Worm (Caenorhabditis elegans) whole organism, L4 larva: ENCODE results near the gene F59G1.8.

Experiments used
- D1046.2 ChIP-seq: fragments of 200-800 bp; sonication (Bioruptor generic); IDR thresholded peaks from 2 replicates; pipeline ENCODE4 v1.3.6; 2022; ENCODE audit warnings: missing genetic modification characterization, missing compliant biosample characterization
- R02D3.7 ChIP-seq: fragments of 150-350 bp; sonication (generic microtip); optimal IDR thresholded peaks from 3 replicates; lab custom pipeline; 2014; ENCODE audit warnings: missing biosample characterization, missing genetic modification characterization
- Y48G9A.11 ChIP-seq: fragments of 200-800 bp; sonication (Bioruptor generic); IDR thresholded peaks from 2 replicates; pipeline ENCODE4 v1.3.6; 2022; ENCODE audit warnings: missing genetic modification reagents, missing genetic modification characterization, missing compliant biosample characterization
- aha-1 ChIP-seq: fragments of 150-350 bp; peaks from one replicate; lab custom pipeline; 2014; ENCODE audit warnings: missing biosample characterization, missing genetic modification characterization
- ama-1 ChIP-seq: fragments of 150-350 bp; optimal IDR thresholded peaks from 2 replicates; lab custom pipeline; 2014; ENCODE audit warnings: inconsistent platforms, mixed read lengths
- ces-1 ChIP-seq: fragments of 150-350 bp; sonication (generic microtip); optimal IDR thresholded peaks from 4 replicates; lab custom pipeline; 2014; ENCODE audit warnings: missing biosample characterization, missing genetic modification reagents, missing genetic modification characterization
- cey-2 ChIP-seq: sonication (generic microtip); optimal IDR thresholded peaks from 3 replicates; lab custom pipeline; 2017; ENCODE audit warnings: missing genetic modification characterization, mild to moderate bottlenecking, missing compliant biosample characterization, antibody characterized with exemption, borderline replicate concordance; ENCODE audit not compliant: insufficient read depth
- daf-16 ChIP-seq, 3 experiments: sonication (generic microtip); optimal IDR thresholded peaks; 2 replicates each; lab custom pipeline; 2016 to 2017; ENCODE audit warnings: missing genetic modification characterization in 3 of 3, missing genetic modification reagents in 3 of 3, mild to moderate bottlenecking in 2 of 3, missing compliant biosample characterization in 2 of 3, missing biosample characterization in 1 of 3, moderate library complexity in 1 of 3
- daf-19 ChIP-seq: fragments of 200-800 bp; sonication (Bioruptor generic); conservative IDR thresholded peaks from 2 replicates; pipeline ENCODE4 v1.3.6; 2022; ENCODE audit warnings: missing genetic modification characterization, missing compliant biosample characterization
- dmd-6 ChIP-seq: fragments of 200-800 bp; sonication (Bioruptor generic); IDR thresholded peaks from 2 replicates; pipeline ENCODE4 v1.3.6; 2022; ENCODE audit warnings: missing genetic modification reagents, missing genetic modification characterization, missing compliant biosample characterization
- duxl-1 ChIP-seq: sonication (generic microtip); optimal IDR thresholded peaks from 2 replicates; lab custom pipeline; 2016; ENCODE audit warnings: mild to moderate bottlenecking, missing genetic modification characterization, moderate library complexity, missing compliant biosample characterization; ENCODE audit not compliant: poor library complexity
- dve-1 ChIP-seq: sonication (generic microtip); optimal IDR thresholded peaks from 2 replicates; lab custom pipeline; 2017; ENCODE audit warnings: antibody characterized with exemption, mild to moderate bottlenecking, missing genetic modification characterization, missing compliant biosample characterization; ENCODE audit not compliant: insufficient read depth
- fkh-10 ChIP-seq: fragments of 150-350 bp; optimal IDR thresholded peaks from 2 replicates; lab custom pipeline; 2014; ENCODE audit warnings: missing biosample characterization, missing genetic modification reagents, missing genetic modification characterization
- fos-1 ChIP-seq: fragments of 150-350 bp; optimal IDR thresholded peaks from 2 replicates; lab custom pipeline; 2014; ENCODE audit warnings: missing biosample characterization, missing genetic modification characterization
- hif-1 ChIP-seq, 2 experiments: sonication (generic microtip); optimal IDR thresholded peaks; 2 replicates each; lab custom pipeline; 2016 to 2017; ENCODE audit warnings: missing compliant biosample characterization in 2 of 2, missing genetic modification characterization in 2 of 2, missing genetic modification reagents in 2 of 2, missing genotype in 2 of 2, mild to moderate bottlenecking in 1 of 2
- hlh-30 ChIP-seq: sonication (generic microtip); optimal IDR thresholded peaks from 2 replicates; lab custom pipeline; 2017; ENCODE audit warnings: antibody characterized with exemption, mild to moderate bottlenecking, missing genetic modification characterization, missing compliant biosample characterization; ENCODE audit not compliant: insufficient read depth
- hmg-1.1 ChIP-seq: fragments of 200-800 bp; sonication (Bioruptor generic); IDR thresholded peaks from 2 replicates; pipeline ENCODE4 v1.3.6; 2022; ENCODE audit warnings: missing genetic modification reagents, missing genetic modification characterization, missing compliant biosample characterization
- lin-13 ChIP-seq: fragments of 150-350 bp; optimal IDR thresholded peaks from 2 replicates; lab custom pipeline; 2014; ENCODE audit warnings: missing biosample characterization, missing genetic modification reagents, missing genetic modification characterization
- lin-15B ChIP-seq: fragments of 150-350 bp; sonication (generic microtip); optimal IDR thresholded peaks from 3 replicates; lab custom pipeline; 2014; ENCODE audit warnings: missing biosample characterization, missing genetic modification characterization
- lin-29 ChIP-seq: fragments of 200-800 bp; sonication (Bioruptor generic); IDR thresholded peaks from 2 replicates; pipeline ENCODE4 v1.3.6; 2022; ENCODE audit warnings: missing genetic modification reagents, missing genetic modification characterization, missing compliant biosample characterization
- lin-38 ChIP-seq: fragments of 200-800 bp; sonication (Bioruptor generic); IDR thresholded peaks from 2 replicates; pipeline ENCODE4 v1.3.6; 2022; ENCODE audit warnings: missing genetic modification reagents, missing genetic modification characterization, missing compliant biosample characterization
- lin-39 ChIP-seq: fragments of 150-350 bp; optimal IDR thresholded peaks from 2 replicates; lab custom pipeline; 2014; ENCODE audit warnings: missing biosample characterization, missing genetic modification reagents, missing genetic modification characterization
- lir-3 ChIP-seq: sonication (generic microtip); optimal IDR thresholded peaks from 2 replicates; lab custom pipeline; 2016; ENCODE audit warnings: mild to moderate bottlenecking, missing genetic modification characterization, missing compliant biosample characterization
- lsy-2 ChIP-seq, 2 experiments: fragments of 150-350 bp in 1 of 2; sonication (generic microtip) in 1 of 2; optimal IDR thresholded peaks; 2 replicates each; lab custom pipeline; 2014 to 2017; ENCODE audit warnings: missing biosample characterization in 2 of 2, missing genetic modification characterization in 2 of 2
- madf-9 ChIP-seq: fragments of 200-800 bp; sonication (Bioruptor generic); conservative IDR thresholded peaks from 2 replicates; pipeline ENCODE4 v1.3.6; 2022; ENCODE audit warnings: missing genetic modification reagents, missing genetic modification characterization, missing compliant biosample characterization
- mdl-1 ChIP-seq, 2 experiments: fragments of 150-350 bp in 1 of 2; sonication (generic microtip) in 1 of 2; optimal IDR thresholded peaks; 2 replicates each; lab custom pipeline; 2014 to 2017; ENCODE audit warnings: missing biosample characterization in 2 of 2, missing genetic modification characterization in 2 of 2
- mes-2 ChIP-seq: sonication (generic microtip); optimal IDR thresholded peaks from 2 replicates; lab custom pipeline; 2016; ENCODE audit warnings: missing genotype, mild to moderate bottlenecking, missing genetic modification characterization, missing compliant biosample characterization; ENCODE audit not compliant: poor library complexity, severe bottlenecking
- mxl-2 ChIP-seq: fragments of 200-800 bp; sonication (Bioruptor generic); conservative IDR thresholded peaks from 2 replicates; pipeline ENCODE4 v1.3.6; 2022; ENCODE audit warnings: missing genetic modification reagents, missing genetic modification characterization, missing compliant biosample characterization
- nhr-102 ChIP-seq: sonication (generic microtip); optimal IDR thresholded peaks from 2 replicates; lab custom pipeline; 2016; ENCODE audit warnings: mild to moderate bottlenecking, missing genetic modification characterization, moderate library complexity, missing compliant biosample characterization
- nhr-237 ChIP-seq: sonication (generic microtip); optimal IDR thresholded peaks from 2 replicates; lab custom pipeline; 2017; ENCODE audit warnings: missing biosample characterization, missing genetic modification characterization
- nhr-28 ChIP-seq: fragments of 150-350 bp; optimal IDR thresholded peaks from 2 replicates; lab custom pipeline; 2014; ENCODE audit warnings: missing biosample characterization, missing genetic modification characterization
- nhr-41 ChIP-seq: fragments of 200-800 bp; sonication (Bioruptor generic); IDR thresholded peaks from 2 replicates; pipeline ENCODE4 v1.3.6; 2022; ENCODE audit warnings: missing genetic modification reagents, missing genetic modification characterization, missing compliant biosample characterization
- nhr-48 ChIP-seq: sonication (generic microtip); optimal IDR thresholded peaks from 2 replicates; lab custom pipeline; 2016; ENCODE audit warnings: mild to moderate bottlenecking, missing genetic modification characterization, missing compliant biosample characterization
- nhr-76 ChIP-seq: fragments of 150-350 bp; optimal IDR thresholded peaks from 2 replicates; lab custom pipeline; 2014; ENCODE audit warnings: missing biosample characterization, missing genetic modification characterization
- nhr-77 ChIP-seq: fragments of 150-350 bp; optimal IDR thresholded peaks from 2 replicates; lab custom pipeline; 2014; ENCODE audit warnings: missing biosample characterization, missing genetic modification characterization
- pha-4 ChIP-seq, 2 experiments: fragments of 150-350 bp in 1 of 2; fragments of 200-800 bp in 1 of 2; sonication (Bioruptor generic) in 1 of 2; IDR thresholded peaks in 1 of 2; optimal IDR thresholded peaks in 1 of 2; 2 replicates each; pipeline versions ENCODE4 v1.3.6 to Lab custom; 2014 to 2022; ENCODE audit warnings: missing genetic modification characterization in 2 of 2, missing genetic modification reagents in 2 of 2, missing biosample characterization in 1 of 2, missing compliant biosample characterization in 1 of 2
- php-3 ChIP-seq: fragments of 200-800 bp; sonication (Bioruptor generic); IDR thresholded peaks from 2 replicates; pipeline ENCODE4 v1.3.6; 2022; ENCODE audit warnings: missing genetic modification reagents, missing genetic modification characterization, missing compliant biosample characterization
- pqm-1 ChIP-seq: sonication (generic microtip); optimal IDR thresholded peaks from 2 replicates; lab custom pipeline; 2017; ENCODE audit warnings: missing biosample characterization, missing genetic modification characterization
- rbr-2 ChIP-seq: sonication (generic microtip); optimal IDR thresholded peaks from 2 replicates; lab custom pipeline; 2016; ENCODE audit warnings: missing genotype, missing genetic modification characterization, missing compliant biosample characterization
- saeg-2 ChIP-seq: fragments of 200-800 bp; sonication (Bioruptor generic); IDR thresholded peaks from 2 replicates; pipeline ENCODE4 v1.3.6; 2022; ENCODE audit warnings: missing genetic modification reagents, missing genetic modification characterization, missing compliant biosample characterization
- skn-1 ChIP-seq: fragments of 150-350 bp; optimal IDR thresholded peaks from 2 replicates; lab custom pipeline; 2014; ENCODE audit warnings: missing biosample characterization, missing genetic modification characterization
- snpc-1.2 ChIP-seq: fragments of 200-800 bp; sonication (Bioruptor generic); IDR thresholded peaks from 2 replicates; pipeline ENCODE4 v1.3.6; 2022; ENCODE audit warnings: missing genetic modification reagents, missing genetic modification characterization, missing compliant biosample characterization
- snpc-4 ChIP-seq: fragments of 150-350 bp; optimal IDR thresholded peaks from 2 replicates; lab custom pipeline; 2014; ENCODE audit warnings: missing biosample characterization, missing genetic modification characterization
- spr-3 ChIP-seq: fragments of 200-800 bp; sonication (Bioruptor generic); optimal IDR thresholded peaks from 2 replicates; lab custom pipeline; 2018; ENCODE audit warnings: mild to moderate bottlenecking, missing genetic modification characterization, missing compliant biosample characterization
- unc-39 ChIP-seq: sonication (generic microtip); optimal IDR thresholded peaks from 2 replicates; lab custom pipeline; 2017; ENCODE audit warnings: missing biosample characterization, missing genetic modification characterization
- vab-7 ChIP-seq: fragments of 200-800 bp; sonication (Bioruptor generic); IDR thresholded peaks from 2 replicates; pipeline ENCODE4 v1.3.6; 2022; ENCODE audit warnings: missing genetic modification reagents, missing genetic modification characterization, missing compliant biosample characterization
- zip-2 ChIP-seq: fragments of 150-350 bp; optimal IDR thresholded peaks from 2 replicates; lab custom pipeline; 2014; ENCODE audit warnings: missing biosample characterization, missing genetic modification characterization

Gene F59G1.8

ce11 chrII:5873564-5874070 lies 32.7 kb upstream of the F59G1.8 start, which contains the start of gene tex-2 (continued):
- TF ChIP-seq dmd-6 (GFP tag; lab: Robert Waterston, UW) (peak; percentile 79), pqm-1 (tag; lab: Kevin White, UChicago) (peak; percentile 26), skn-1 (tag; lab: Kevin White, UChicago) (no peak), Y48G9A.11 (GFP tag; lab: Robert Waterston, UW) (no peak), hif-1 (tag; optimal IDR thresholded peaks at IDR 0.05; lab: Kevin White, UChicago) (peak in 1 of 2 experiments; percentile 14), duxl-1 (tag; lab: Kevin White, UChicago) (no peak), madf-9 (GFP tag; lab: Robert Waterston, UW) (no peak), rbr-2 (tag; lab: Kevin White, UChicago) (no peak), lin-13 (GFP tag; lab: Kevin White, UChicago) (peak; percentile 10), hmg-1.1 (GFP tag; lab: Robert Waterston, UW) (0 out of 2 replicates have a peak, but pooled peaks have one; percentile 8), zip-2 (tag; lab: Kevin White, UChicago) (no peak), nhr-48 (tag; lab: Kevin White, UChicago) (no peak), nhr-102 (tag; lab: Kevin White, UChicago) (no peak), spr-3 (GFP tag; lab: Kevin White, UChicago) (no peak), unc-39 (tag; lab: Kevin White, UChicago) (no peak), nhr-41 (GFP tag; lab: Robert Waterston, UW) (no peak), vab-7 (GFP tag; lab: Robert Waterston, UW) (no peak), fkh-10 (GFP tag; lab: Kevin White, UChicago) (peak; percentile 43), lin-15B (tag; lab: Kevin White, UChicago) (no peak), hlh-30 (tag; lab: Kevin White, UChicago) (peak; percentile 19), snpc-1.2 (no peak), daf-16 (GFP tag; optimal IDR thresholded peaks at IDR 0.05; lab: Kevin White, UChicago) (no peak), daf-16 (tag; optimal IDR thresholded peaks at IDR 0.05; lab: Kevin White, UChicago) (peak; percentile 64), nhr-76 (tag; lab: Kevin White, UChicago) (no peak), D1046.2 (GFP tag; lab: Robert Waterston, UW) (no peak), mxl-2 (GFP tag; lab: Robert Waterston, UW) (no peak)

ce11 chrII:5874130-5874529 lies 32.2 kb upstream of the F59G1.8 start:
- TF ChIP-seq pha-4 (GFP tag; IDR thresholded peaks at IDR 0.05; lab: Robert Waterston, UW) (no peak), pha-4 (tag; optimal IDR thresholded peaks at IDR 0.05; lab: Kevin White, UChicago) (peak; percentile 4), lin-13 (GFP tag; lab: Kevin White, UChicago) (no peak), R02D3.7 (tag; lab: Kevin White, UChicago) (no peak), spr-3 (GFP tag; lab: Kevin White, UChicago) (no peak), fos-1 (tag; lab: Kevin White, UChicago) (no peak), ces-1 (no peak), aha-1 (tag; lab: Kevin White, UChicago) (peak; percentile 75), daf-19 (GFP tag; lab: Robert Waterston, UW) (no peak), mes-2 (peak; percentile 24), dmd-6 (GFP tag; lab: Robert Waterston, UW) (no peak), dve-1 (peak; percentile 54), mdl-1 (tag; optimal IDR thresholded peaks at IDR 0.05; lab: Kevin White, UChicago) (peak in 1 of 2 experiments; percentile 28), nhr-28 (peak; percentile 69), snpc-4 (tag; lab: Kevin White, UChicago) (no peak), php-3 (GFP tag; lab: Robert Waterston, UW) (no peak), cey-2 (tag; lab: Kevin White, UChicago) (no peak), lin-29 (GFP tag; lab: Robert Waterston, UW) (no peak), lin-39 (no peak), nhr-77 (tag; lab: Kevin White, UChicago) (peak; percentile 17), daf-16 (GFP tag; optimal IDR thresholded peaks at IDR 0.05; lab: Kevin White, UChicago) (no peak), daf-16 (tag; optimal IDR thresholded peaks at IDR 0.05; lab: Kevin White, UChicago) (peak; percentile 49), lin-38 (GFP tag; lab: Robert Waterston, UW) (no peak), nhr-237 (tag; lab: Kevin White, UChicago) (no peak), hmg-1.1 (GFP tag; lab: Robert Waterston, UW) (no peak), nhr-48 (tag; lab: Kevin White, UChicago) (no peak), saeg-2 (GFP tag; lab: Robert Waterston, UW) (no peak), ama-1 (lab: Kevin White, UChicago) (no peak), lsy-2 (tag; optimal IDR thresholded peaks at IDR 0.05; lab: Kevin White, UChicago) (peak in 1 of 2 experiments; percentile 11), lir-3 (tag; lab: Kevin White, UChicago) (no peak), duxl-1 (tag; lab: Kevin White, UChicago) (no peak)
